Fruit fly (Drosophila melanogaster): ENCODE measurements around the gene mge.
A peak's percentile ranks its signal among the peaks of the same experiment; 100 is the strongest.

Gene mge

DNA sequence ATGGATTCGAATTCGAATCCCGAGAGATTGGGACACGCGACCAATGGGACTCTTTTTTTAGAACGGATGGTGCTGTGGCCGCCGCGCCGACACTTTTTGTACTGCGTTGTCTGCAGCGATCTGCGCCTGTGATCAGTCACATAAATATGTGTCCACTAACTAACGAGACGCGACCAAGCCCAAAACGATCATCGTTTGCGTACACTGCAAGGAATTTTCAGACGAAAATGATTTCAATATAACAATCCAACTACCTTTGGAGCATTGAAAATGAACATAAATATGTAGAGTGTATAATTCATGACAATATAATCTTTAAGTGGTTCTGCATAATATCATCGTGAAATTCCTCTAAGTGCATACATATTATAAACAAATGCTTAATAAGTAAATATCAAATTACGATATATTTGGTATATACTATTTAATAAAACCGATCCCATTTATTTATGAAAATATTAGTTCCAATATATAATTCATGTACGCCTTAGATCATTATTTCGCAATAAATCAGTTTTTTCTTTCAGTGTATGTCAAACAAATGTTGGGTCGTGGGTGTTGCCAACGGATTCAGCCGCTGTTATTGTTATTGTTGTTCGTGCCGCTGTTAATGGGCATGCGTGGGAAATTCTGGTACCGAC is 26.0 kb upstream of the mge start, which contains the start of gene Eip63F-1 (continued):
- no peak for TF ChIP-seq dimm (GFP tag; IDR thresholded peaks at IDR 0.05)
- TF ChIP-seq ttk (GFP tag; IDR thresholded peaks at IDR 0.05) = no peak; the same call in 1 of the 2 replicates
- no peak for TF ChIP-seq CG7271 (tag; optimal IDR thresholded peaks at IDR 0.05)
- no peak for TF ChIP-seq pzg (GFP tag; optimal IDR thresholded peaks at IDR 0.05)
- no peak for TF ChIP-seq CG33557 (GFP tag; optimal IDR thresholded peaks at IDR 0.05)
- TF ChIP-seq CG2889 (GFP tag; IDR thresholded peaks at IDR 0.05) = no peak
- TF ChIP-seq CG32767 (GFP tag; IDR thresholded peaks at IDR 0.05) = peak; percentile 24; the same call in 1 of the 2 replicates
- no peak for TF ChIP-seq tx (GFP tag; optimal IDR thresholded peaks at IDR 0.05)
- TF ChIP-seq fu2 (GFP tag; optimal IDR thresholded peaks at IDR 0.05) = no peak
- no peak for TF ChIP-seq usp (GFP tag; optimal IDR thresholded peaks at IDR 0.05)
- TF ChIP-seq Nf-YB (GFP tag; optimal IDR thresholded peaks at IDR 0.05) = peak; percentile 52
- no peak for TF ChIP-seq yki (optimal IDR thresholded peaks at IDR 0.05)
- TF ChIP-seq Dip2 (GFP tag; IDR thresholded peaks at IDR 0.05) = no peak
- peak; percentile 9 for TF ChIP-seq CHES-1-like (GFP tag; optimal IDR thresholded peaks at IDR 0.05)
- no peak for TF ChIP-seq pita (GFP tag; optimal IDR thresholded peaks at IDR 0.05)
- TF ChIP-seq abd-A (tag; optimal IDR thresholded peaks at IDR 0.05) = no peak
- TF ChIP-seq ERR (GFP tag; optimal IDR thresholded peaks at IDR 0.05) = no peak
- no peak for TF ChIP-seq Fer2 (tag; optimal IDR thresholded peaks at IDR 0.05)
- peak; percentile 11 for TF ChIP-seq Max (GFP tag; optimal IDR thresholded peaks at IDR 0.05)
- no peak for TF ChIP-seq CG18011 (GFP tag; optimal IDR thresholded peaks at IDR 0.05)
- no peak for TF ChIP-seq CG9609 (GFP tag; optimal IDR thresholded peaks at IDR 0.05)
- no peak for TF ChIP-seq CkIIα-i1 (GFP tag; IDR thresholded peaks at IDR 0.05)
- no peak for TF ChIP-seq shn (GFP tag; optimal IDR thresholded peaks at IDR 0.05)
- TF ChIP-seq Pdp1 (GFP tag; optimal IDR thresholded peaks at IDR 0.05) = peak in 1 of 2 experiments; percentile 14
- TF ChIP-seq Lpt (GFP tag; optimal IDR thresholded peaks at IDR 0.05) = no peak
- TF ChIP-seq dan (GFP tag; IDR thresholded peaks at IDR 0.05) = no peak
- no peak for TF ChIP-seq Stat92E (GFP tag; optimal IDR thresholded peaks at IDR 0.05)
- peak; percentile 71 for TF ChIP-seq dysf (GFP tag; IDR thresholded peaks at IDR 0.05)
- peak; percentile 38 for TF ChIP-seq Hsf (GFP tag; optimal IDR thresholded peaks at IDR 0.05)
- peak; percentile 58 for TF ChIP-seq CG2120 (GFP tag; optimal IDR thresholded peaks at IDR 0.05)
- peak; percentile 44 for TF ChIP-seq gcm (GFP tag; optimal IDR thresholded peaks at IDR 0.05)
- TF ChIP-seq danr (GFP tag; IDR thresholded peaks at IDR 0.05) = peak; percentile 41; the same call in 1 of the 2 replicates
- TF ChIP-seq CG6689 (GFP tag; IDR thresholded peaks at IDR 0.05) = peak; percentile 27; the same call in 1 of the 2 replicates
- no peak for TF ChIP-seq nerfin-2 (GFP tag; IDR thresholded peaks at IDR 0.05; ENCODE audit: partially characterized antibody)
- no peak for TF ChIP-seq CG17912 (GFP tag; optimal IDR thresholded peaks at IDR 0.05)
- no peak for TF ChIP-seq Atf-2 (GFP tag; optimal IDR thresholded peaks at IDR 0.05)
- TF ChIP-seq fd3F (GFP tag; optimal IDR thresholded peaks at IDR 0.05) = peak; percentile 56
- TF ChIP-seq emc (GFP tag; optimal IDR thresholded peaks at IDR 0.05) = no peak
- no peak for TF ChIP-seq CG12219 (GFP tag; optimal IDR thresholded peaks at IDR 0.05)
- peak; percentile 34 for TF ChIP-seq run (tag; optimal IDR thresholded peaks at IDR 0.05)
- TF ChIP-seq HLH3B (GFP tag; IDR thresholded peaks at IDR 0.05) = peak; percentile 56
- no peak for TF ChIP-seq Camta (GFP tag; optimal IDR thresholded peaks at IDR 0.05)
- no peak for TF ChIP-seq sima (GFP tag; optimal IDR thresholded peaks at IDR 0.05)
- TF ChIP-seq Fer1 (GFP tag; optimal IDR thresholded peaks at IDR 0.05) = peak; percentile 68
- TF ChIP-seq Sry-δ (GFP tag; optimal IDR thresholded peaks at IDR 0.05) = peak; percentile 5
- peak; percentile 66 for TF ChIP-seq ranshi (GFP tag; IDR thresholded peaks at IDR 0.05)
- TF ChIP-seq CG7745 (tag; optimal IDR thresholded peaks at IDR 0.05) = no peak
- TF ChIP-seq esg (GFP tag; conservative IDR thresholded peaks at IDR 0.05) = peak; percentile 54
- no peak for TF ChIP-seq CG4282 (GFP tag; optimal IDR thresholded peaks at IDR 0.05)
- no peak for TF ChIP-seq hb (GFP tag; IDR thresholded peaks at IDR 0.05; ENCODE audit: partially characterized antibody)
- no peak for TF ChIP-seq CrebB (tag; optimal IDR thresholded peaks at IDR 0.05)

Measured in whole organism, embryonic.